Worm (Caenorhabditis elegans): ENCODE measurements around the gene C25F9.12.

ce11 chrV:19362568-19362967 lies 40.2 kb downstream of the C25F9.12 start, which contains the start of gene C14B4.2:
- TF ChIP-seq W03F9.2 (tag; optimal IDR thresholded peaks at IDR 0.05) (no peak), dao-5 (tag; optimal IDR thresholded peaks at IDR 0.05) (no peak)

Measured in whole organism, L4/young adult.